Worm (Caenorhabditis elegans) whole organism, mixed stage, embryonic: Measurements from ENCODE around the gene Y37H2A.1.

Experiments used
- bed-3 ChIP-seq: fragments of 200-800 bp; sonication (Bioruptor generic); optimal IDR thresholded peaks from 3 replicates; lab custom pipeline; 2018; ENCODE audit warnings: mild to moderate bottlenecking, missing genetic modification characterization, moderate library complexity, missing compliant biosample characterization
- blmp-1 ChIP-seq: fragments of 150-350 bp; optimal IDR thresholded peaks from 2 replicates; lab custom pipeline; 2014; ENCODE audit warnings: missing biosample characterization, missing genetic modification characterization
- ceh-39 ChIP-seq: fragments of 150-350 bp; optimal IDR thresholded peaks from 2 replicates; lab custom pipeline; 2014; ENCODE audit warnings: missing biosample characterization, missing genetic modification characterization
- ceh-43 ChIP-seq: fragments of 200-800 bp; sonication (Bioruptor generic); optimal IDR thresholded peaks from 2 replicates; lab custom pipeline; 2018; ENCODE audit warnings: mild to moderate bottlenecking, missing genetic modification characterization, moderate library complexity, missing compliant biosample characterization
- ceh-83 ChIP-seq: fragments of 200-800 bp; sonication (Bioruptor generic); optimal IDR thresholded peaks from 2 replicates; lab custom pipeline; 2018; ENCODE audit warnings: mild to moderate bottlenecking, missing genetic modification characterization, missing compliant biosample characterization
- ces-1 ChIP-seq: fragments of 150-350 bp; optimal IDR thresholded peaks from 2 replicates; lab custom pipeline; 2014; ENCODE audit warnings: missing biosample characterization, missing genetic modification reagents, missing genetic modification characterization
- cnd-1 ChIP-seq: fragments of 200-800 bp; sonication (Bioruptor generic); optimal IDR thresholded peaks from 2 replicates; lab custom pipeline; 2018; ENCODE audit warnings: mild to moderate bottlenecking, missing genetic modification characterization, missing compliant biosample characterization
- elt-3 ChIP-seq: fragments of 150-350 bp; optimal IDR thresholded peaks from 2 replicates; lab custom pipeline; 2014; ENCODE audit warnings: missing biosample characterization, missing genetic modification characterization
- hlh-1 ChIP-seq: fragments of 150-350 bp; optimal IDR thresholded peaks from 2 replicates; lab custom pipeline; 2014; ENCODE audit warnings: missing biosample characterization, missing genetic modification reagents, missing genetic modification characterization
- lin-13 ChIP-seq: fragments of 150-350 bp; optimal IDR thresholded peaks from 2 replicates; lab custom pipeline; 2014; ENCODE audit warnings: missing biosample characterization, missing genetic modification characterization
- lin-32 ChIP-seq: fragments of 200-800 bp; sonication (Bioruptor generic); optimal IDR thresholded peaks from 2 replicates; lab custom pipeline; 2018; ENCODE audit warnings: mild to moderate bottlenecking, missing genetic modification characterization, missing compliant biosample characterization
- lsy-2 ChIP-seq: fragments of 150-350 bp; optimal IDR thresholded peaks from 2 replicates; lab custom pipeline; 2014; ENCODE audit warnings: missing biosample characterization, missing genetic modification characterization
- mab-5 ChIP-seq: fragments of 150-350 bp; optimal IDR thresholded peaks from 2 replicates; lab custom pipeline; 2014; ENCODE audit warnings: missing biosample characterization, missing genetic modification characterization
- mep-1 ChIP-seq: fragments of 150-350 bp; optimal IDR thresholded peaks from 2 replicates; lab custom pipeline; 2017; ENCODE audit warnings: missing biosample characterization, missing genetic modification reagents, missing genetic modification characterization, inconsistent platforms
- mls-2 ChIP-seq: sonication (generic microtip); optimal IDR thresholded peaks from 2 replicates; lab custom pipeline; 2016; ENCODE audit warnings: mild to moderate bottlenecking, missing genetic modification characterization, moderate library complexity, missing compliant biosample characterization
- nhr-12 ChIP-seq: fragments of 150-350 bp; optimal IDR thresholded peaks from 2 replicates; lab custom pipeline; 2014; ENCODE audit warnings: missing biosample characterization, missing genetic modification characterization
- nhr-2 ChIP-seq: fragments of 150-350 bp; optimal IDR thresholded peaks from 2 replicates; lab custom pipeline; 2014; ENCODE audit warnings: missing biosample characterization, missing genetic modification characterization
- nhr-237 ChIP-seq: fragments of 150-350 bp; optimal IDR thresholded peaks from 2 replicates; lab custom pipeline; 2014; ENCODE audit warnings: missing biosample characterization, missing genetic modification characterization
- nhr-28 ChIP-seq: fragments of 150-350 bp; optimal IDR thresholded peaks from 2 replicates; lab custom pipeline; 2014; ENCODE audit warnings: missing biosample characterization, missing genetic modification characterization
- nhr-76 ChIP-seq: sonication (generic microtip); optimal IDR thresholded peaks from 2 replicates; lab custom pipeline; 2017; ENCODE audit warnings: missing biosample characterization, missing genetic modification characterization
- pha-4 ChIP-seq: fragments of 150-350 bp; optimal IDR thresholded peaks from 2 replicates; lab custom pipeline; 2018; ENCODE audit warnings: missing biosample characterization, missing genetic modification reagents, missing genetic modification characterization
- sem-2 ChIP-seq: fragments of 200-800 bp; sonication (Bioruptor generic); optimal IDR thresholded peaks from 2 replicates; lab custom pipeline; 2018; ENCODE audit warnings: mild to moderate bottlenecking, missing genetic modification characterization, missing compliant biosample characterization
- sptf-1 ChIP-seq: sonication (generic microtip); optimal IDR thresholded peaks from 2 replicates; lab custom pipeline; 2017; ENCODE audit warnings: mild to moderate bottlenecking, missing genetic modification characterization, moderate library complexity, missing compliant biosample characterization
- tbx-8 ChIP-seq: fragments of 200-800 bp; sonication (Bioruptor generic); optimal IDR thresholded peaks from 2 replicates; lab custom pipeline; 2018; ENCODE audit warnings: mild to moderate bottlenecking, missing genetic modification characterization, moderate library complexity, missing compliant biosample characterization
- unc-120 ChIP-seq: sonication (generic microtip); optimal IDR thresholded peaks from 2 replicates; lab custom pipeline; 2017; ENCODE audit warnings: missing genetic modification characterization, missing compliant biosample characterization; ENCODE audit not compliant: poor library complexity, severe bottlenecking
- unc-39 ChIP-seq: fragments of 150-350 bp; optimal IDR thresholded peaks from 2 replicates; lab custom pipeline; 2014; ENCODE audit warnings: missing biosample characterization, missing genetic modification characterization
- zip-8 ChIP-seq: fragments of 150-350 bp; optimal IDR thresholded peaks from 2 replicates; lab custom pipeline; 2014; ENCODE audit warnings: missing biosample characterization, missing genetic modification characterization

The Y37H2A.1 gene

ce11 chrV:18091216-18091615 lies 16.9 kb upstream of the Y37H2A.1 start:
- TF ChIP-seq tbx-8 (no peak), lsy-2 (tag; lab: Kevin White, UChicago) (no peak), ceh-39 (no peak), zip-8 (tag; lab: Kevin White, UChicago) (peak; percentile 61), hlh-1 (tag; lab: Kevin White, UChicago) (no peak)
- TF ChIP-seq, all 35 proteins: peak for 1

- TF ChIP-seq zip-8 (tag; lab: Kevin White, UChicago) (peak; percentile 96), mab-5 (tag; lab: Kevin White, UChicago) (no peak)
Observed at ce11 chrV:18093941-18094340, 14.1 kb upstream of the Y37H2A.1 start.

ce11 chrV:18098387-18098786 lies 9.7 kb upstream of the Y37H2A.1 start, which contains the start of gene par-4:
Gene par-4 (plus strand): TSS chrV:18098687.
- TF ChIP-seq ces-1 (GFP tag; lab: Kevin White, UChicago) (no peak), nhr-12 (tag; lab: Kevin White, UChicago) (no peak), mep-1 (no peak), nhr-28 (tag; lab: Kevin White, UChicago) (no peak), nhr-76 (tag; lab: Kevin White, UChicago) (no peak), zip-8 (tag; lab: Kevin White, UChicago) (no peak), hlh-1 (tag; lab: Kevin White, UChicago) (no peak), unc-120 (no peak), ceh-39 (no peak), ceh-83 (GFP tag; lab: Kevin White, UChicago) (no peak), mab-5 (tag; lab: Kevin White, UChicago) (no peak)

- no peak for TF ChIP-seq lin-32 (GFP tag; lab: Kevin White, UChicago)
- no peak for TF ChIP-seq cnd-1 (tag; lab: Kevin White, UChicago)
- no peak for TF ChIP-seq nhr-28 (tag; lab: Kevin White, UChicago)
- no peak for TF ChIP-seq hlh-1 (tag; lab: Kevin White, UChicago)
- no peak for TF ChIP-seq lin-13 (tag; lab: Kevin White, UChicago)
- no peak for TF ChIP-seq ceh-39
- TF ChIP-seq bed-3 = no peak
- TF ChIP-seq sptf-1 (tag; lab: Kevin White, UChicago) = no peak
- TF ChIP-seq ceh-83 (GFP tag; lab: Kevin White, UChicago) = no peak
- no peak for TF ChIP-seq sem-2 (GFP tag; lab: Kevin White, UChicago)
- TF ChIP-seq, all 35 proteins: peak for 0
Observed at ce11 chrV:18106055-18106454, 2.0 kb upstream of the Y37H2A.1 start.

ce11 chrV:18109449-18109848 lies 1.4 kb downstream of the Y37H2A.1 start:
- TF ChIP-seq nhr-2 = no peak
- TF ChIP-seq ces-1 (GFP tag; lab: Kevin White, UChicago) = peak; percentile 25

- no peak for TF ChIP-seq blmp-1 (tag; lab: Kevin White, UChicago)
- no peak for TF ChIP-seq mab-5 (tag; lab: Kevin White, UChicago)
- TF ChIP-seq sem-2 (GFP tag; lab: Kevin White, UChicago) = no peak
- TF ChIP-seq mep-1 = no peak
- TF ChIP-seq lsy-2 (tag; lab: Kevin White, UChicago) = no peak
- no peak for TF ChIP-seq tbx-8
- TF ChIP-seq nhr-237 (tag; lab: Kevin White, UChicago) = no peak
- no peak for TF ChIP-seq mls-2 (tag; lab: Kevin White, UChicago)
- no peak for TF ChIP-seq ceh-43 (GFP tag; lab: Kevin White, UChicago)
- TF ChIP-seq nhr-28 (tag; lab: Kevin White, UChicago) = no peak
- TF ChIP-seq pha-4 (tag; lab: Kevin White, UChicago) = no peak
- no peak for TF ChIP-seq unc-39
- no peak for TF ChIP-seq elt-3 (tag; lab: Kevin White, UChicago)
Observed at ce11 chrV:18123639-18124038, 15.6 kb downstream of the Y37H2A.1 start, which contains the start of gene fbxa-107. Gene fbxa-107 (plus strand): TSS chrV:18123939.

ce11 chrV:18125075-18125474 lies 17.0 kb downstream of the Y37H2A.1 start, which contains the start of gene fbxa-210:
Gene fbxa-210 (plus strand): TSS chrV:18125375.
- no peak for TF ChIP-seq sem-2 (GFP tag; lab: Kevin White, UChicago)
- no peak for TF ChIP-seq elt-3 (tag; lab: Kevin White, UChicago)
- TF ChIP-seq blmp-1 (tag; lab: Kevin White, UChicago) = no peak
